Worm (Caenorhabditis elegans) whole organism, L3 larva: ENCODE results near the gene dph-2.

Source experiments
- R02D3.7 ChIP-seq: fragments of 150-350 bp; optimal IDR thresholded peaks from 2 replicates; lab custom pipeline; 2014; ENCODE audit warnings: missing biosample characterization, missing genetic modification characterization
- ZK546.5 ChIP-seq: sonication (generic microtip); optimal IDR thresholded peaks from 2 replicates; lab custom pipeline; 2017; ENCODE audit warnings: missing biosample characterization, missing genetic modification characterization
- aly-2 ChIP-seq: fragments of 150-350 bp; optimal IDR thresholded peaks from 2 replicates; lab custom pipeline; 2014; ENCODE audit warnings: missing biosample characterization, missing genetic modification characterization
- ama-1 ChIP-seq: fragments of 150-350 bp; optimal IDR thresholded peaks from 2 replicates; lab custom pipeline; 2018
- ceh-16 ChIP-seq: sonication (generic microtip); optimal IDR thresholded peaks from 2 replicates; lab custom pipeline; 2017; ENCODE audit warnings: missing biosample characterization, missing genetic modification characterization
- ceh-28 ChIP-seq: fragments of 150-350 bp; optimal IDR thresholded peaks from 2 replicates; lab custom pipeline; 2014; ENCODE audit warnings: missing biosample characterization, missing genetic modification reagents, missing genetic modification characterization
- ceh-82 ChIP-seq: fragments of 150-350 bp; optimal IDR thresholded peaks from 2 replicates; lab custom pipeline; 2014; ENCODE audit warnings: missing biosample characterization, missing genetic modification characterization
- ceh-9 ChIP-seq: sonication (generic microtip); optimal IDR thresholded peaks from 2 replicates; lab custom pipeline; 2018; ENCODE audit warnings: missing biosample characterization, missing genetic modification characterization
- daf-12 ChIP-seq: fragments of 150-350 bp; optimal IDR thresholded peaks from 2 replicates; lab custom pipeline; 2014; ENCODE audit warnings: missing biosample characterization, missing genetic modification reagents, missing genetic modification characterization
- egl-27 ChIP-seq: sonication (generic microtip); optimal IDR thresholded peaks from 4 replicates; lab custom pipeline; 2017; ENCODE audit warnings: missing biosample characterization, missing genetic modification reagents, missing genetic modification characterization
- egl-5 ChIP-seq: fragments of 150-350 bp; optimal IDR thresholded peaks from 2 replicates; lab custom pipeline; 2017; ENCODE audit warnings: missing biosample characterization, missing genetic modification reagents, missing genetic modification characterization, inconsistent platforms
- elt-1 ChIP-seq: fragments of 150-350 bp; optimal IDR thresholded peaks from 2 replicates; lab custom pipeline; 2014; ENCODE audit warnings: missing biosample characterization, missing genetic modification characterization
- elt-2 ChIP-seq: sonication (generic microtip); optimal IDR thresholded peaks from 2 replicates; lab custom pipeline; 2016; ENCODE audit warnings: missing genetic modification reagents, mild to moderate bottlenecking, missing genetic modification characterization, missing compliant biosample characterization
- elt-3 ChIP-seq, 3 experiments: fragments of 150-350 bp in 1 of 3; sonication (generic microtip) in 2 of 3; optimal IDR thresholded peaks; 2 replicates in 2 of 3; 4 replicates in 1 of 3; lab custom pipeline; 2014 to 2017; ENCODE audit warnings: missing biosample characterization in 3 of 3, missing genetic modification characterization in 3 of 3
- eor-1 ChIP-seq, 2 experiments: fragments of 150-350 bp; optimal IDR thresholded peaks; 2 replicates each; lab custom pipeline; 2014 to 2018; ENCODE audit warnings: missing biosample characterization in 2 of 2, missing genetic modification characterization in 2 of 2
- fkh-10 ChIP-seq: sonication (generic microtip); optimal IDR thresholded peaks from 2 replicates; lab custom pipeline; 2017; ENCODE audit warnings: missing biosample characterization, missing genetic modification reagents, missing genetic modification characterization
- fkh-2 ChIP-seq: fragments of 150-350 bp; optimal IDR thresholded peaks from 2 replicates; lab custom pipeline; 2014; ENCODE audit warnings: missing biosample characterization, missing genetic modification reagents, missing genetic modification characterization
- fos-1 ChIP-seq: fragments of 150-350 bp; optimal IDR thresholded peaks from 2 replicates; lab custom pipeline; 2014; ENCODE audit warnings: missing biosample characterization, missing genetic modification characterization
- hmg-11 ChIP-seq: sonication (generic microtip); optimal IDR thresholded peaks from 2 replicates; lab custom pipeline; 2016; ENCODE audit warnings: missing genetic modification characterization, missing compliant biosample characterization
- jun-1 ChIP-seq: fragments of 150-350 bp; optimal IDR thresholded peaks from 2 replicates; lab custom pipeline; 2014; ENCODE audit warnings: missing biosample characterization, missing genetic modification reagents, missing genetic modification characterization
- lin-15B ChIP-seq: fragments of 150-350 bp; optimal IDR thresholded peaks from 2 replicates; lab custom pipeline; 2014; ENCODE audit warnings: missing biosample characterization, missing genetic modification characterization
- lin-39 ChIP-seq: fragments of 150-350 bp; optimal IDR thresholded peaks from 2 replicates; lab custom pipeline; 2018; ENCODE audit warnings: missing biosample characterization, missing genetic modification reagents, missing genetic modification characterization
- lsy-12 ChIP-seq: sonication (generic microtip); optimal IDR thresholded peaks from 2 replicates; lab custom pipeline; 2016; ENCODE audit warnings: mild to moderate bottlenecking, missing genetic modification characterization, missing compliant biosample characterization
- mdl-1 ChIP-seq: fragments of 150-350 bp; optimal IDR thresholded peaks from 2 replicates; lab custom pipeline; 2014; ENCODE audit warnings: missing biosample characterization, missing genetic modification characterization
- mml-1 ChIP-seq: fragments of 150-350 bp; sonication (generic microtip); optimal IDR thresholded peaks from 3 replicates; lab custom pipeline; 2014; ENCODE audit warnings: missing biosample characterization, missing genetic modification characterization
- nfya-1 ChIP-seq: sonication (generic microtip); optimal IDR thresholded peaks from 2 replicates; lab custom pipeline; 2017; ENCODE audit warnings: missing genetic modification characterization, mild to moderate bottlenecking, missing compliant biosample characterization, antibody characterized with exemption, moderate library complexity; ENCODE audit not compliant: insufficient read depth
- nhr-11 ChIP-seq: fragments of 150-350 bp; optimal IDR thresholded peaks from 2 replicates; lab custom pipeline; 2014; ENCODE audit warnings: missing biosample characterization, missing genetic modification characterization
- nhr-12 ChIP-seq: fragments of 150-350 bp; optimal IDR thresholded peaks from 2 replicates; lab custom pipeline; 2014; ENCODE audit warnings: missing biosample characterization, missing genetic modification characterization
- nhr-23 ChIP-seq: fragments of 150-350 bp; optimal IDR thresholded peaks from 2 replicates; lab custom pipeline; 2014; ENCODE audit warnings: missing biosample characterization, missing genetic modification reagents, missing genetic modification characterization
- nhr-237 ChIP-seq: fragments of 150-350 bp; optimal IDR thresholded peaks from 2 replicates; lab custom pipeline; 2014; ENCODE audit warnings: missing biosample characterization, missing genetic modification characterization
- nhr-25 ChIP-seq: sonication (generic microtip); optimal IDR thresholded peaks from 2 replicates; lab custom pipeline; 2017; ENCODE audit warnings: missing biosample characterization, missing genetic modification characterization
- nhr-28 ChIP-seq: fragments of 150-350 bp; optimal IDR thresholded peaks from 2 replicates; lab custom pipeline; 2014; ENCODE audit warnings: missing biosample characterization, missing genetic modification characterization
- nhr-43 ChIP-seq: sonication (generic microtip); optimal IDR thresholded peaks from 2 replicates; lab custom pipeline; 2016; ENCODE audit warnings: mild to moderate bottlenecking, missing genetic modification characterization, missing compliant biosample characterization; ENCODE audit not compliant: poor library complexity, severe bottlenecking
- nhr-76 ChIP-seq: fragments of 150-350 bp; sonication (generic microtip); optimal IDR thresholded peaks from 5 replicates; lab custom pipeline; 2014; ENCODE audit warnings: missing biosample characterization, missing genetic modification characterization
- nhr-77 ChIP-seq: fragments of 150-350 bp; optimal IDR thresholded peaks from 2 replicates; lab custom pipeline; 2014; ENCODE audit warnings: missing biosample characterization, missing genetic modification characterization
- pha-4 ChIP-seq: fragments of 150-350 bp; optimal IDR thresholded peaks from 2 replicates; lab custom pipeline; 2014; ENCODE audit warnings: missing biosample characterization, missing genetic modification reagents, missing genetic modification characterization
- pqm-1 ChIP-seq: fragments of 150-350 bp; optimal IDR thresholded peaks from 2 replicates; lab custom pipeline; 2017; ENCODE audit warnings: missing biosample characterization, missing genetic modification characterization, inconsistent platforms
- sea-2 ChIP-seq: fragments of 150-350 bp; sonication (generic microtip); optimal IDR thresholded peaks from 4 replicates; lab custom pipeline; 2014; ENCODE audit warnings: missing biosample characterization, missing genetic modification reagents, missing genetic modification characterization
- skn-1 ChIP-seq: fragments of 150-350 bp; optimal IDR thresholded peaks from 2 replicates; lab custom pipeline; 2014; ENCODE audit warnings: missing biosample characterization, missing genetic modification characterization
- snpc-4 ChIP-seq: fragments of 150-350 bp; optimal IDR thresholded peaks from 2 replicates; lab custom pipeline; 2014; ENCODE audit warnings: missing biosample characterization, missing genetic modification characterization
- tbx-2 ChIP-seq: sonication (generic microtip); optimal IDR thresholded peaks from 2 replicates; lab custom pipeline; 2016; ENCODE audit warnings: mild to moderate bottlenecking, missing genetic modification characterization, missing compliant biosample characterization
- unc-39 ChIP-seq: sonication (generic microtip); optimal IDR thresholded peaks from 4 replicates; lab custom pipeline; 2017; ENCODE audit warnings: missing biosample characterization, missing genetic modification characterization
- zag-1 ChIP-seq: fragments of 150-350 bp; optimal IDR thresholded peaks from 2 replicates; lab custom pipeline; 2014; ENCODE audit warnings: missing biosample characterization, missing genetic modification characterization
- ztf-11 ChIP-seq: fragments of 150-350 bp; optimal IDR thresholded peaks from 2 replicates; lab custom pipeline; 2014; ENCODE audit warnings: missing biosample characterization, missing genetic modification characterization
- ztf-4 ChIP-seq: fragments of 150-350 bp; optimal IDR thresholded peaks from 2 replicates; lab custom pipeline; 2014; ENCODE audit warnings: missing biosample characterization, missing genetic modification characterization

Gene dph-2

DNA sequence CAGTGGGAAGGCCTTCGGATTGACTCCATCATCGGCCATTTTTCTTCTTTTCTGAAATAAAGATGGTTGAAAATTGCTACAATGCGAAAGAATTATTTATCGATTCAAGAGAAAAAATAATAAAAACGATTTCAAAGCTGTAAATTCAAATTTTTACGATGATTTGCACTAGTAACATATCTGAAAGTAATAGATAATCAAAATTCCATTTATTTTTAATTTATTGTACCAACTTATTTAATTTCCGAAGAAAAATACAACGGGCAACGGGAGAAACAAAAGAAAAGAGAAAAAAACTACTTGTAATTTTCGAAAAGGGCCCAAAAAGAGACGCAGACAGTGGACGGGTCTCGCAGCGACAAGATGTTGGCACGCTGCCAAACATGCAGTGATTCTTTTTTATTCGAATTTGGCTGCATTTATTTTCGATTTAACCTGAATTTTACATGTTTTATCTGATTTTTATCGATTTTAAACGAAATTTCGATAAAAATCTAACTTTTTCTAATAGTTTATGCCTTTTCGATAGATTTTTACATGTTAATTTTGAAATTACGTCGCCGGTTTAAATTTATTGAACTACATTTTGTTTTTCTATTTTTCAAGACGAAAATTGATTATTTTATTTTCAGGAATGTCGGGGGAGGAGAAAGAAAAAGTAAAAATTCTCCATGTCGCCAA, 55.4 kb downstream of the dph-2 start, which contains the start of the genes snu-13 and rsp-7:
Gene snu-13 (minus strand): TSS at position 51 of the 681 bp plus-strand sequence.
Gene rsp-7 (plus strand): TSS at position 631 of the 681 bp plus-strand sequence.
- TF ChIP-seq snpc-4 (peak; percentile 79), fos-1 (no peak), ZK546.5 (tag; lab: Kevin White, UChicago) (no peak), nhr-11 (tag; lab: Kevin White, UChicago) (no peak), fkh-2 (tag; lab: Kevin White, UChicago) (no peak), lsy-12 (tag; lab: Kevin White, UChicago) (no peak), eor-1 (tag; optimal IDR thresholded peaks at IDR 0.05; lab: Kevin White, UChicago) (no peak), ceh-82 (tag; lab: Kevin White, UChicago) (no peak), nhr-28 (tag; lab: Kevin White, UChicago) (no peak), ceh-16 (tag; lab: Kevin White, UChicago) (no peak), mdl-1 (tag; lab: Kevin White, UChicago) (no peak), ceh-9 (tag; lab: Kevin White, UChicago) (no peak), egl-5 (peak; percentile 70), fkh-10 (GFP tag; lab: Kevin White, UChicago) (no peak), nhr-76 (tag; lab: Kevin White, UChicago) (no peak), daf-12 (tag; lab: Kevin White, UChicago) (no peak), tbx-2 (tag; lab: Kevin White, UChicago) (no peak), ztf-11 (no peak), mml-1 (no peak), zag-1 (no peak), lin-39 (tag; lab: Kevin White, UChicago) (peak; percentile 39), jun-1 (tag; lab: Kevin White, UChicago) (no peak), nhr-12 (tag; lab: Kevin White, UChicago) (no peak), sea-2 (GFP tag; lab: Kevin White, UChicago) (no peak), nhr-23 (tag; lab: Kevin White, UChicago) (peak; percentile 87), elt-2 (peak; percentile 48), elt-3 (tag; optimal IDR thresholded peaks at IDR 0.05; lab: Kevin White, UChicago) (no peak), ama-1 (lab: Kevin White, UChicago) (no peak), skn-1 (tag; lab: Kevin White, UChicago) (peak; percentile 74), ceh-28 (no peak), nhr-25 (tag; lab: Kevin White, UChicago) (peak; percentile 84), R02D3.7 (tag; lab: Kevin White, UChicago) (peak; percentile 17), nhr-43 (tag; lab: Kevin White, UChicago) (no peak), nhr-237 (tag; lab: Kevin White, UChicago) (no peak), egl-27 (tag; lab: Kevin White, UChicago) (no peak), lin-15B (peak; percentile 89), nfya-1 (peak; percentile 88), pha-4 (tag; lab: Kevin White, UChicago) (peak; percentile 86), aly-2 (tag; lab: Kevin White, UChicago) (no peak), elt-1 (tag; lab: Kevin White, UChicago) (no peak), hmg-11 (tag; lab: Kevin White, UChicago) (peak; percentile 63), pqm-1 (tag; lab: Kevin White, UChicago) (peak; percentile 48), nhr-77 (tag; lab: Kevin White, UChicago) (no peak), ztf-4 (no peak), unc-39 (tag; lab: Kevin White, UChicago) (no peak)
